Worm (Caenorhabditis elegans) whole organism, early embryonic: ENCODE measurements around the gene M176.5.

Experiments
- ama-1 ChIP-seq: fragments of 150-350 bp; optimal IDR thresholded peaks from 2 replicates; lab custom pipeline; 2014
- hnd-1 ChIP-seq: sonication (generic microtip); optimal IDR thresholded peaks from 2 replicates; lab custom pipeline; 2016; ENCODE audit warnings: missing genetic modification characterization, missing compliant biosample characterization
- tra-4 ChIP-seq: sonication (generic microtip); optimal IDR thresholded peaks from 2 replicates; lab custom pipeline; 2017; ENCODE audit warnings: missing genetic modification characterization, missing compliant biosample characterization

DNA sequence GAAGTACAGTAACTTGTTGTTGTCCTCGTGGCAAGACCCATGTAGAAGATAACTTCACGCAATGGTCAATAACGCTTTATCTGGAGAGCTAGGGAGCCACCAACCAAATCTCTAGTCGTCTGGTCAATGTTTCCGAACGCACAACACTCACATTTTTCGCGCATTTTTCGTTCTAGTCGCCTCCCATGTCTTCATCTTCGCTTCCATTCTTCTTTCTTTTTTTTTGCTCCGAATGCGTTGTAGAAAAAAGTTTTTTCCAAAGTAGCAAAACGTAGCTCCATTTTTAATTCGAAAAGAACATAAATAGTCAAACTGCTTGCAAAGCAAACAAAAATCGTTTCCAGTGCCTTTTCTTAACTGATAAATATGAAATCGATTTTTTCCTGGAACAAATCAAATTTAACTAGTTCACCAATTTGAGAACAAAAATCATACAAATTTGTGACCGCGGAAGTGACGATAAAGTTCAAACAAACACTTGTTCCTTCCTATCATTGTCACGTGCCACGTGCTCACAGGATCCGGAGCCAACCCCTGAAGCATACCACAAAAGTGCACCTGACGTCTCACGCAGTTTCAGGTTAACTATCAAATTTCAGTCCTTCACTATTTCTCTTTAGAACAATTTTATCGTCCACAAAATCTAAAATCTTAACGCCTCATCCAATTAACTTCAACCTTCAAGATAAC lies 8.6 kb downstream of the M176.5 start:
- no peak for TF ChIP-seq hnd-1 (tag; lab: Kevin White, UChicago)
- TF ChIP-seq ama-1 (lab: Kevin White, UChicago) = no peak
- no peak for TF ChIP-seq tra-4 (tag; lab: Kevin White, UChicago)
